Worm (Caenorhabditis elegans): Measurements from ENCODE around the gene arx-6.

Gene arx-6

DNA sequence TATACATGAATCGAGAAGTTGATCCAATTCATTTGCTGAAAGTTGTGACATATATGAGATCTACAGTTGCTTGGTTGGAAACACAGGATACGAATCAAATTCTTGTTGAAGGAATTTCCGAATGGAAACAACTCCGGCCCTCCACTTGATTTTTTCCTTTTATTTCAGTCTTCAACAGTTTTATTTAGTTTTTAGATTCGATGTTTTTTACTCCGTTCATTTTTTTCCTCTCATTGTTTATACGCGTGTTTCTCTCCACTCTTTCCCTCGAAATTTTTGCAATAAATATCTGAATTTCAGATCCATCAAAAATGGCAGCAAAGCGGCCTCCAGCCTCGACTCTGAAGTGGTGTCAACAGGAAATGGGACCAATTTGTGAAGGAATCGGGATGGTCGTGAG is 15.3 kb upstream of the arx-6 start, which contains the start of gene coq-8:
coq-8 (plus strand) TSS at position 301 of the 400 bp plus-strand sequence.
- TF ChIP-seq flt-1 (GFP tag; IDR thresholded peaks at IDR 0.05) (no peak), F13C5.2 (tag; optimal IDR thresholded peaks at IDR 0.05) (no peak), hmg-4 (GFP tag; optimal IDR thresholded peaks at IDR 0.05) (no peak), tbx-37 (GFP tag; conservative IDR thresholded peaks at IDR 0.05) (no peak), hmbx-1 (tag; optimal IDR thresholded peaks at IDR 0.05) (no peak), tra-4 (tag; optimal IDR thresholded peaks at IDR 0.05) (no peak), ets-7 (tag; optimal IDR thresholded peaks at IDR 0.05) (no peak), tbx-11 (GFP tag; IDR thresholded peaks at IDR 0.05) (no peak), scrt-1 (GFP tag; IDR thresholded peaks at IDR 0.05) (no peak), ama-1 (optimal IDR thresholded peaks at IDR 0.05) (no peak), B0310.2 (tag; optimal IDR thresholded peaks at IDR 0.05) (no peak), ceh-36 (tag; optimal IDR thresholded peaks at IDR 0.05) (no peak)

- TF ChIP-seq aly-1 (tag; optimal IDR thresholded peaks at IDR 0.05) (no peak), flt-1 (GFP tag; IDR thresholded peaks at IDR 0.05) (no peak), B0310.2 (tag; optimal IDR thresholded peaks at IDR 0.05) (no peak), hmg-4 (GFP tag; optimal IDR thresholded peaks at IDR 0.05) (no peak), ceh-36 (tag; optimal IDR thresholded peaks at IDR 0.05) (no peak), ceh-13 (GFP tag; optimal IDR thresholded peaks at IDR 0.05) (no peak), hnd-1 (tag; optimal IDR thresholded peaks at IDR 0.05) (no peak), tbx-37 (GFP tag; conservative IDR thresholded peaks at IDR 0.05) (no peak), F13C5.2 (tag; optimal IDR thresholded peaks at IDR 0.05) (no peak), pes-1 (GFP tag; IDR thresholded peaks at IDR 0.05) (no peak), scrt-1 (GFP tag; IDR thresholded peaks at IDR 0.05) (no peak), hmbx-1 (tag; optimal IDR thresholded peaks at IDR 0.05) (no peak), sea-1 (GFP tag; conservative IDR thresholded peaks at IDR 0.05) (no peak), tra-4 (tag; optimal IDR thresholded peaks at IDR 0.05) (no peak), tbx-11 (GFP tag; IDR thresholded peaks at IDR 0.05) (no peak), ama-1 (optimal IDR thresholded peaks at IDR 0.05) (no peak), ets-7 (tag; optimal IDR thresholded peaks at IDR 0.05) (no peak)
Observed at ce11 chrIII:4866762-4867161, 11.7 kb upstream of the arx-6 start, which contains the start of gene C35D10.17. TSS of gene C35D10.17 (plus strand) at chrIII:4867062.

DNA sequence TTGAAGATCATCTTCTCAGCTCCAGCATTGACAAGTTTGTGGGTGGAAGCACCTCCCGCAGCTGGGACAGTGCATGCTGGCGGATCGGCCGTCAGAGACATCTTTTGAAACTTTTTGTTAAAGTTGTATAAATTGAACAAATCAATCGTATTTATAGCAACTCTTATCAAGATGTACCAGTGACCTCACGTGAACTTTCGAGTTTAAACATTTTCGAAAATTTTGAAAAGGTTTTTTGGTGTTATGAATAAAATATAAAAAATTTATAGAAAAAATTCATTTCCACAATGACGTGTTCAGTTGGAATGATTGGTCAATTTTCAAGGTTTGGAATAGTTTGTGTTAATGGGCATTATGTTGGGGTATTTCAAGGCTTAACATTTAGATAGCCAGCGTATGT is 9.8 kb upstream of the arx-6 start, which contains the start of the genes msd-4 and C35D10.3:
msd-4 (minus strand) TSS at position 101 of the 400 bp plus-strand sequence.
C35D10.3 (plus strand) TSS at position 279 of the 400 bp plus-strand sequence.
- TF ChIP-seq hmg-4 (GFP tag; optimal IDR thresholded peaks at IDR 0.05) (no peak), ets-7 (tag; optimal IDR thresholded peaks at IDR 0.05) (no peak), F13C5.2 (tag; optimal IDR thresholded peaks at IDR 0.05) (no peak), hmbx-1 (tag; optimal IDR thresholded peaks at IDR 0.05) (no peak), hnd-1 (tag; optimal IDR thresholded peaks at IDR 0.05) (no peak)

DNA sequence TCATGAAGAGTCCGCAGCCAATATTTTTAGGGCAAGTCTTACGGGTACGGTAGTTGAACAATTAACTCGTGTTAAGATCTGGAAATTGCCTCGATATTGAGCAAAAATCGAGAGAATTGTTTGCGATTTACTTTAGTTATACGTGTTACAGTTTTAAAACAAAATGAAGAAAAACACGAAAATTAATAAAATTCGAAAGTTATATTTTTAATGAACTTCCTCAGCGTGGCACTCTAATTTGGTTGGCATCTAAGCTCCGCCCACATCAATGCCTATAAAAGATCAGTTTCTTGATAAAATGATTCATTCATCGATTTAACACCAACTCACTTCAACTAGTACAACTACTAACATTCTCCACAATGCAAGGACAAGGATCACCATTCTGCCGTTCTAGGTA is 8.0 kb upstream of the arx-6 start, which contains the start of gene gipc-1:
gipc-1 (plus strand) TSS at position 301 of the 400 bp plus-strand sequence.
- TF ChIP-seq sea-1 (GFP tag; conservative IDR thresholded peaks at IDR 0.05) (no peak), tbx-37 (GFP tag; conservative IDR thresholded peaks at IDR 0.05) (no peak)

- TF ChIP-seq pes-1 (GFP tag; IDR thresholded peaks at IDR 0.05) (no peak), ceh-36 (tag; optimal IDR thresholded peaks at IDR 0.05) (no peak), sea-1 (GFP tag; conservative IDR thresholded peaks at IDR 0.05) (no peak), tbx-37 (GFP tag; conservative IDR thresholded peaks at IDR 0.05) (no peak), tra-4 (tag; optimal IDR thresholded peaks at IDR 0.05) (no peak), hmbx-1 (tag; optimal IDR thresholded peaks at IDR 0.05) (no peak), hnd-1 (tag; optimal IDR thresholded peaks at IDR 0.05) (no peak), aly-1 (tag; optimal IDR thresholded peaks at IDR 0.05) (no peak), ets-7 (tag; optimal IDR thresholded peaks at IDR 0.05) (no peak)
Observed at ce11 chrIII:4873395-4873794, 5.1 kb upstream of the arx-6 start.

DNA sequence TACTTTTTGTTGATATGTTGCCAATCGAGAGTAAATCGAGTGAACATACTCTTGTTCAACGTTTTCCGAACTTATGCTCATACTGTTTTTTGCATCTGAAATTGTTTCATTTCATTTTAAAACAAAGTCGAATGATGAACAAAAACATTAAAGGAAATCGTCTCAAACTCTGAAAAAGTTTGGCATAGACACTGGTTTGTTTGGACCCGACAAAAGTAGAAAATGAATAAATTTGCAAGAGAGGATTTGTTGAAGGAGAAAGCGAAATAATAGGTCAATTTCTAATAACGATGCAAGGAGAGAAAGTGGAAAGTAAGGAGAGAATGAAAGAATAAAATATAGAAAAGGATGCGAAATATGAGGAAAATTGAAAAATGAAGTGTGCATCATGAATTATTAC is 3.8 kb upstream of the arx-6 start, which contains the start of gene C35D10.12:
C35D10.12 (minus strand) TSS at position 101 of the 400 bp plus-strand sequence.
- TF ChIP-seq B0310.2 (tag; optimal IDR thresholded peaks at IDR 0.05) = no peak
- no peak for TF ChIP-seq pes-1 (GFP tag; IDR thresholded peaks at IDR 0.05)
- TF ChIP-seq hnd-1 (tag; optimal IDR thresholded peaks at IDR 0.05) = no peak
- TF ChIP-seq flt-1 (GFP tag; IDR thresholded peaks at IDR 0.05) = no peak

DNA sequence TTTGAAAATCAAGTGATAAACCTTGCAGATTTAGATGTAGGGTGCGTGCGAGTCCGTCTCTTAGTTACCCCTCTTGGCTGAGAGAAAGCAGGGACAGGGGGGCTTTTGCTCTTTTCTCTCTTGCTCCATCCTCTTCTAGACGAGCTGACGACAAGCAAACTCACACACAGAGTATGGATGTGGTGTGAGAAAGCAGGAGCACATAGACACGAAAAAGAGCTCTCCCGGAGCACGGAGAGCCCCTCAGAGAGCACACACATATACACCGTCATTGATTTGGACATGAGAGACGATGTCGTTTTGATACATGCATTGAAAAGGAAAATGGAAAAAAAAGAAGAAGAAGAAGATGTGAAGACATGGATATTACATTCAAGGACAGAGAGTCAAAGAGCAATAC is 2.8 kb upstream of the arx-6 start:
- TF ChIP-seq flt-1 (GFP tag; IDR thresholded peaks at IDR 0.05) (no peak), ceh-36 (tag; optimal IDR thresholded peaks at IDR 0.05) (no peak), pes-1 (GFP tag; IDR thresholded peaks at IDR 0.05) (no peak), tbx-11 (GFP tag; IDR thresholded peaks at IDR 0.05) (no peak), aly-1 (tag; optimal IDR thresholded peaks at IDR 0.05) (no peak), hmg-4 (GFP tag; optimal IDR thresholded peaks at IDR 0.05) (no peak), ets-7 (tag; optimal IDR thresholded peaks at IDR 0.05) (no peak), B0310.2 (tag; optimal IDR thresholded peaks at IDR 0.05) (no peak), ceh-13 (GFP tag; optimal IDR thresholded peaks at IDR 0.05) (no peak), scrt-1 (GFP tag; IDR thresholded peaks at IDR 0.05) (no peak), hnd-1 (tag; optimal IDR thresholded peaks at IDR 0.05) (no peak), hmbx-1 (tag; optimal IDR thresholded peaks at IDR 0.05) (no peak), F13C5.2 (tag; optimal IDR thresholded peaks at IDR 0.05) (no peak), tbx-37 (GFP tag; conservative IDR thresholded peaks at IDR 0.05) (no peak), tra-4 (tag; optimal IDR thresholded peaks at IDR 0.05) (no peak)

ce11 chrIII:4879445-4879844 is 987 bp downstream of the arx-6 start, which contains the start of gene C35D10.1:
TSS of gene C35D10.1 (plus strand) at chrIII:4879745.
- TF ChIP-seq sea-1 (GFP tag; conservative IDR thresholded peaks at IDR 0.05) (no peak), hmg-4 (GFP tag; optimal IDR thresholded peaks at IDR 0.05) (no peak), ceh-36 (tag; optimal IDR thresholded peaks at IDR 0.05) (no peak), ceh-13 (GFP tag; optimal IDR thresholded peaks at IDR 0.05) (no peak), tra-4 (tag; optimal IDR thresholded peaks at IDR 0.05) (no peak), aly-1 (tag; optimal IDR thresholded peaks at IDR 0.05) (no peak), ama-1 (optimal IDR thresholded peaks at IDR 0.05) (no peak), B0310.2 (tag; optimal IDR thresholded peaks at IDR 0.05) (no peak), F13C5.2 (tag; optimal IDR thresholded peaks at IDR 0.05) (no peak), pes-1 (GFP tag; IDR thresholded peaks at IDR 0.05) (no peak), ets-7 (tag; optimal IDR thresholded peaks at IDR 0.05) (no peak), flt-1 (GFP tag; IDR thresholded peaks at IDR 0.05) (no peak), scrt-1 (GFP tag; IDR thresholded peaks at IDR 0.05) (no peak), tbx-37 (GFP tag; conservative IDR thresholded peaks at IDR 0.05) (no peak), hmbx-1 (tag; optimal IDR thresholded peaks at IDR 0.05) (no peak)

Measured in whole organism, early embryonic.